Worm (Caenorhabditis elegans) whole organism, young adult: Measurements from ENCODE around the gene ugt-14.

ENCODE experiments used
- B0019.2 ChIP-seq: fragments of 200-800 bp; sonication (Bioruptor generic); conservative IDR thresholded peaks from 2 replicates; pipeline ENCODE4 v1.3.6; 2022; ENCODE audit warnings: missing genetic modification reagents, missing genetic modification characterization, missing compliant biosample characterization
- B0035.1 ChIP-seq: sonication (generic microtip); optimal IDR thresholded peaks from 2 replicates; lab custom pipeline; 2016; ENCODE audit warnings: missing genetic modification characterization, mild to moderate bottlenecking, missing compliant biosample characterization, missing genotype, missing genetic modification reagents
- B0261.1 ChIP-seq: sonication (generic microtip); optimal IDR thresholded peaks from 2 replicates; lab custom pipeline; 2016; ENCODE audit warnings: mild to moderate bottlenecking, missing genetic modification characterization, moderate library complexity, missing compliant biosample characterization
- C17E4.6 ChIP-seq: fragments of 200-800 bp; sonication (Bioruptor generic); IDR thresholded peaks from 2 replicates; pipeline ENCODE4 v1.3.6; 2022; ENCODE audit warnings: missing genetic modification reagents, missing genetic modification characterization, missing compliant biosample characterization
- D2030.7 ChIP-seq: fragments of 200-800 bp; sonication (Bioruptor generic); IDR thresholded peaks from 2 replicates; pipeline ENCODE4 v1.3.6; 2022; ENCODE audit warnings: missing genetic modification reagents, missing genetic modification characterization, missing compliant biosample characterization
- F23B12.7 ChIP-seq: sonication (generic microtip); optimal IDR thresholded peaks from 2 replicates; lab custom pipeline; 2017; ENCODE audit warnings: missing genetic modification characterization, mild to moderate bottlenecking, missing compliant biosample characterization, antibody characterized with exemption, moderate library complexity; ENCODE audit not compliant: insufficient read depth
- F33H1.4 ChIP-seq: fragments of 200-800 bp; sonication (Bioruptor generic); IDR thresholded peaks from 2 replicates; pipeline ENCODE4 v1.3.6; 2022; ENCODE audit warnings: missing genetic modification reagents, missing genetic modification characterization, missing compliant biosample characterization
- F37B4.10 ChIP-seq: fragments of 200-800 bp; sonication (Bioruptor generic); IDR thresholded peaks from 2 replicates; pipeline ENCODE4 v1.3.6; 2022; ENCODE audit warnings: missing genetic modification characterization, missing compliant biosample characterization
- F49E8.2 ChIP-seq: sonication (generic microtip); optimal IDR thresholded peaks from 3 replicates; lab custom pipeline; 2017; ENCODE audit warnings: missing genetic modification characterization, mild to moderate bottlenecking, missing compliant biosample characterization, antibody characterized with exemption, moderate library complexity; ENCODE audit not compliant: insufficient read depth
- F52B5.7 ChIP-seq: sonication (generic microtip); optimal IDR thresholded peaks from 2 replicates; lab custom pipeline; 2016; ENCODE audit warnings: mild to moderate bottlenecking, missing genetic modification characterization, missing compliant biosample characterization
- F55B11.4 ChIP-seq: sonication (generic microtip); optimal IDR thresholded peaks from 2 replicates; lab custom pipeline; 2016; ENCODE audit warnings: missing compliant biosample characterization, missing genetic modification characterization, borderline replicate concordance; ENCODE audit not compliant: insufficient read depth
- F57A8.1 ChIP-seq: fragments of 200-800 bp; sonication (Bioruptor generic); optimal IDR thresholded peaks from 2 replicates; lab custom pipeline; 2018; ENCODE audit warnings: mild to moderate bottlenecking, missing genetic modification characterization, moderate library complexity, missing compliant biosample characterization
- K12H6.12 ChIP-seq: fragments of 200-800 bp; sonication (Bioruptor generic); optimal IDR thresholded peaks from 2 replicates; lab custom pipeline; 2018; ENCODE audit warnings: mild to moderate bottlenecking, missing genetic modification characterization, missing compliant biosample characterization
- Y53F4B.3 ChIP-seq: fragments of 200-800 bp; sonication (Bioruptor generic); IDR thresholded peaks from 2 replicates; pipeline ENCODE4 v1.3.6; 2022; ENCODE audit warnings: missing genetic modification reagents, missing genetic modification characterization, missing compliant biosample characterization
- ama-1 ChIP-seq, 3 experiments: fragments of 150-350 bp in 1 of 3; sonication (generic microtip) in 2 of 3; optimal IDR thresholded peaks; 2 replicates each; lab custom pipeline; 2014 to 2018; ENCODE audit warnings: missing biosample characterization in 2 of 3, missing genetic modification characterization in 2 of 3, missing genetic modification reagents in 2 of 3
- aptf-3 ChIP-seq: fragments of 200-800 bp; sonication (Bioruptor generic); IDR thresholded peaks from 2 replicates; pipeline ENCODE4 v1.3.6; 2022; ENCODE audit warnings: missing genetic modification characterization, missing compliant biosample characterization
- atf-7 ChIP-seq: sonication (generic microtip); optimal IDR thresholded peaks from 2 replicates; lab custom pipeline; 2017; ENCODE audit warnings: mild to moderate bottlenecking, missing genetic modification characterization, missing compliant biosample characterization
- attf-5 ChIP-seq: fragments of 200-800 bp; sonication (Bioruptor generic); optimal IDR thresholded peaks from 2 replicates; lab custom pipeline; 2018; ENCODE audit warnings: mild to moderate bottlenecking, missing genetic modification characterization, missing compliant biosample characterization
- bed-1 ChIP-seq: fragments of 200-800 bp; sonication (Bioruptor generic); IDR thresholded peaks from 2 replicates; pipeline ENCODE4 v1.3.6; 2022; ENCODE audit warnings: missing genetic modification reagents, missing genetic modification characterization, missing compliant biosample characterization
- ceh-40 ChIP-seq: fragments of 200-800 bp; sonication (Bioruptor generic); IDR thresholded peaks from 2 replicates; pipeline ENCODE4 v1.3.6; 2022; ENCODE audit warnings: missing genetic modification characterization, missing compliant biosample characterization
- ceh-79 ChIP-seq: sonication (generic microtip); optimal IDR thresholded peaks from 2 replicates; lab custom pipeline; 2017; ENCODE audit warnings: mild to moderate bottlenecking, missing genetic modification characterization, missing compliant biosample characterization
- dpl-1 ChIP-seq: fragments of 150-350 bp; optimal IDR thresholded peaks from 2 replicates; lab custom pipeline; 2014; ENCODE audit warnings: missing biosample characterization, missing genetic modification reagents, missing genetic modification characterization
- efl-1 ChIP-seq: fragments of 150-350 bp; optimal IDR thresholded peaks from 2 replicates; lab custom pipeline; 2014; ENCODE audit warnings: missing biosample characterization, missing genetic modification reagents, missing genetic modification characterization
- egl-44 ChIP-seq: fragments of 200-800 bp; sonication (Bioruptor generic); IDR thresholded peaks from 2 replicates; pipeline ENCODE4 v1.3.6; 2022; ENCODE audit warnings: missing genetic modification reagents, missing genetic modification characterization, missing compliant biosample characterization
- gei-17 ChIP-seq: fragments of 200-800 bp; sonication (Bioruptor generic); optimal IDR thresholded peaks from 2 replicates; lab custom pipeline; 2018; ENCODE audit warnings: mild to moderate bottlenecking, missing genetic modification characterization, missing compliant biosample characterization
- hlh-12 ChIP-seq: sonication (generic microtip); optimal IDR thresholded peaks from 2 replicates; lab custom pipeline; 2016; ENCODE audit warnings: missing genetic modification characterization, missing compliant biosample characterization
- hmg-1.2 ChIP-seq: fragments of 200-800 bp; sonication (Bioruptor generic); IDR thresholded peaks from 2 replicates; pipeline ENCODE4 v1.3.6; 2022; ENCODE audit warnings: missing genetic modification reagents, missing genetic modification characterization, missing compliant biosample characterization
- let-526 ChIP-seq: fragments of 200-800 bp; sonication (Bioruptor generic); IDR thresholded peaks from 2 replicates; pipeline ENCODE4 v1.3.6; 2022; ENCODE audit warnings: missing genetic modification reagents, missing genetic modification characterization, missing compliant biosample characterization
- lin-26 ChIP-seq: fragments of 200-800 bp; sonication (Bioruptor generic); IDR thresholded peaks from 2 replicates; pipeline ENCODE4 v1.3.6; 2022; ENCODE audit warnings: missing genetic modification reagents, missing genetic modification characterization, missing compliant biosample characterization
- lin-35 ChIP-seq, 3 experiments: fragments of 150-350 bp in 2 of 3; sonication (generic microtip) in 1 of 3; optimal IDR thresholded peaks; 2 replicates each; lab custom pipeline; 2014 to 2018; ENCODE audit warnings: missing biosample characterization in 3 of 3, missing genetic modification characterization in 3 of 3, missing genetic modification reagents in 3 of 3
- lsy-27 ChIP-seq: sonication (generic microtip); optimal IDR thresholded peaks from 2 replicates; lab custom pipeline; 2017; ENCODE audit warnings: missing genetic modification characterization, mild to moderate bottlenecking, missing compliant biosample characterization, antibody characterized with exemption, missing genotype, borderline replicate concordance; ENCODE audit not compliant: insufficient read depth
- madf-10 ChIP-seq: sonication (generic microtip); optimal IDR thresholded peaks from 2 replicates; lab custom pipeline; 2016; ENCODE audit warnings: mild to moderate bottlenecking, missing genetic modification characterization, missing compliant biosample characterization
- madf-6 ChIP-seq: fragments of 200-800 bp; sonication (Bioruptor generic); IDR thresholded peaks from 2 replicates; pipeline ENCODE4 v1.3.6; 2022; ENCODE audit warnings: missing genetic modification reagents, missing genetic modification characterization, missing compliant biosample characterization
- madf-8 ChIP-seq: fragments of 200-800 bp; sonication (Bioruptor generic); conservative IDR thresholded peaks from 2 replicates; pipeline ENCODE4 v1.3.6; 2022; ENCODE audit warnings: missing genetic modification reagents, missing genetic modification characterization, missing compliant biosample characterization
- mes-4 ChIP-seq: sonication (generic microtip); optimal IDR thresholded peaks from 2 replicates; lab custom pipeline; 2016; ENCODE audit warnings: missing genotype, missing genetic modification characterization, missing compliant biosample characterization
- nfya-2 ChIP-seq: fragments of 200-800 bp; sonication (Bioruptor generic); IDR thresholded peaks from 2 replicates; pipeline ENCODE4 v1.3.6; 2022; ENCODE audit warnings: missing genetic modification reagents, missing genetic modification characterization, missing compliant biosample characterization
- nfyb-1 ChIP-seq: fragments of 200-800 bp; sonication (Bioruptor generic); IDR thresholded peaks from 2 replicates; pipeline ENCODE4 v1.3.6; 2022; ENCODE audit warnings: missing genetic modification reagents, missing genetic modification characterization, missing compliant biosample characterization
- nhr-80 ChIP-seq: sonication (generic microtip); optimal IDR thresholded peaks from 2 replicates; lab custom pipeline; 2016; ENCODE audit warnings: missing genetic modification characterization, missing compliant biosample characterization
- rec-8 ChIP-seq, 2 experiments: sonication (generic microtip); optimal IDR thresholded peaks; 2 replicates each; lab custom pipeline; 2016; ENCODE audit warnings: mild to moderate bottlenecking in 2 of 2, missing genetic modification characterization in 2 of 2, missing genetic modification reagents in 2 of 2, missing genotype in 2 of 2, missing biosample characterization in 1 of 2, missing compliant biosample characterization in 1 of 2, moderate library complexity in 1 of 2
- repo-1 ChIP-seq: sonication (generic microtip); optimal IDR thresholded peaks from 2 replicates; lab custom pipeline; 2017; ENCODE audit warnings: mild to moderate bottlenecking, missing genetic modification characterization, missing compliant biosample characterization
- snpc-3.4 ChIP-seq: sonication (generic microtip); optimal IDR thresholded peaks from 2 replicates; lab custom pipeline; 2017; ENCODE audit warnings: missing genetic modification characterization, mild to moderate bottlenecking, missing compliant biosample characterization, antibody characterized with exemption, moderate library complexity, missing genotype, missing genetic modification reagents
- snpc-4 ChIP-seq, 5 experiments: fragments of 150-350 bp in 1 of 5; sonication (generic microtip) in 4 of 5; optimal IDR thresholded peaks; 2 replicates each; lab custom pipeline; 2014 to 2018; ENCODE audit warnings: missing genetic modification characterization in 5 of 5, missing biosample characterization in 3 of 5, antibody characterized with exemption in 2 of 5, mild to moderate bottlenecking in 2 of 5, missing compliant biosample characterization in 2 of 5, missing genotype in 2 of 5, moderate library complexity in 2 of 5, missing genetic modification reagents in 1 of 5
- somi-1 ChIP-seq: fragments of 200-800 bp; sonication (Bioruptor generic); optimal IDR thresholded peaks from 2 replicates; lab custom pipeline; 2018; ENCODE audit warnings: mild to moderate bottlenecking, missing genetic modification characterization, missing compliant biosample characterization
- sptf-2 ChIP-seq: fragments of 200-800 bp; sonication (Bioruptor generic); optimal IDR thresholded peaks from 2 replicates; lab custom pipeline; 2018; ENCODE audit warnings: mild to moderate bottlenecking, missing genetic modification characterization, missing compliant biosample characterization
- tbp1 ChIP-seq: fragments of 200-800 bp; sonication (Bioruptor generic); optimal IDR thresholded peaks from 2 replicates; lab custom pipeline; 2018; ENCODE audit warnings: mild to moderate bottlenecking, missing genetic modification characterization, missing compliant biosample characterization
- tbx-9 ChIP-seq: sonication (generic microtip); optimal IDR thresholded peaks from 2 replicates; lab custom pipeline; 2016; ENCODE audit warnings: borderline replicate concordance, missing genetic modification characterization, inconsistent platforms, missing compliant biosample characterization
- ztf-22 ChIP-seq: fragments of 200-800 bp; sonication (Bioruptor generic); optimal IDR thresholded peaks from 2 replicates; lab custom pipeline; 2018; ENCODE audit warnings: mild to moderate bottlenecking, missing genetic modification characterization, moderate library complexity, missing compliant biosample characterization

The ugt-14 gene

DNA sequence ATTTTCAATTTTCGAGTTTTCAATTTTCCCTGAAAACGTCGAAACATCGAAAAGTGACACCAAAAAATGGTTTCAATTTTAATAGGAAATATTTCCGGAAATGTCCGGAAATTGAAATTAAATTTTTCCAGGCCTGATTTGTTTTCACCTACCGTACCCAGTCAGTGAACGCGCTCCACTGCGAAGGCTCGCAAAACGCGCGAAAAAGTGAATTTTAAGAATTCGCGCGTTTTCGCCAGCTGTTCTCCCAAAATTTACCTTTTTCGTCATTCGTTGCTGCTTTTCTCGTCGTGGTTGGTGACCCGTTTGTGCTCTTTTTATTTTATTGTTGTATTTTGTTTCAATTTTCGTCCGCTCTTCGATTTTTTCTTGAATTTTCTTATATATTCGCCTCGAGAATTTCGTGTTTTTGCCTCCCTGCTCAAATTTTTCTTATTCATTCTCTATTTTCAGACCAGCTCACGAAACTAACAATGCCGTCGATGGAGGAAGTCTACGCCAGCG lies 16.0 kb upstream of the ugt-14 start, which contains the start of gene T19H12.2 (continued):
- no peak for TF ChIP-seq lsy-27 (tag; lab: Kevin White, UChicago)
- TF ChIP-seq tbx-9 (tag; lab: Kevin White, UChicago), result no peak
- no peak for TF ChIP-seq nhr-80
- TF ChIP-seq attf-5 (GFP tag; lab: Kevin White, UChicago), result no peak
- no peak for TF ChIP-seq B0035.1 (tag; lab: Kevin White, UChicago)
- no peak for TF ChIP-seq rec-8 (tag; optimal IDR thresholded peaks at IDR 0.05; lab: Kevin White, UChicago)
- TF ChIP-seq F55B11.4 (tag; lab: Kevin White, UChicago), result no peak
- TF ChIP-seq repo-1 (tag; lab: Kevin White, UChicago), result no peak
- TF ChIP-seq B0019.2 (GFP tag; lab: Robert Waterston, UW), result peak; percentile 93
- TF ChIP-seq F23B12.7 (tag; lab: Kevin White, UChicago), result no peak
- peak; percentile 21; the same call in 1 of the 2 replicates for TF ChIP-seq lin-26 (GFP tag; lab: Robert Waterston, UW)
- TF ChIP-seq F33H1.4 (GFP tag; lab: Robert Waterston, UW), result peak; percentile 92
- TF ChIP-seq ztf-22 (GFP tag; lab: Kevin White, UChicago), result no peak
- TF ChIP-seq dpl-1 (GFP tag; lab: Kevin White, UChicago), result peak; percentile 94
- no peak for TF ChIP-seq egl-44 (GFP tag; lab: Robert Waterston, UW)
- no peak for TF ChIP-seq Y53F4B.3
- TF ChIP-seq atf-7 (tag; lab: Kevin White, UChicago), result no peak
- TF ChIP-seq ceh-40 (GFP tag; lab: Robert Waterston, UW), result no peak
- no peak for TF ChIP-seq nfya-2 (GFP tag; lab: Robert Waterston, UW)
- no peak for TF ChIP-seq hlh-12
- no peak for TF ChIP-seq ceh-79 (tag; lab: Kevin White, UChicago)
- TF ChIP-seq nfyb-1 (GFP tag; lab: Robert Waterston, UW), result peak; percentile 59; the same call in 1 of the 2 replicates
- TF ChIP-seq F49E8.2 (tag; lab: Kevin White, UChicago), result peak; percentile 91
- no peak for TF ChIP-seq B0261.1
- no peak for TF ChIP-seq sptf-2
- no peak for TF ChIP-seq F52B5.7
- peak; percentile 100 for TF ChIP-seq madf-8 (GFP tag; lab: Robert Waterston, UW)
- TF ChIP-seq mes-4 (tag; lab: Kevin White, UChicago), result no peak
- TF ChIP-seq K12H6.12 (tag; lab: Kevin White, UChicago), result no peak
- no peak for TF ChIP-seq let-526 (GFP tag; lab: Robert Waterston, UW)
- TF ChIP-seq efl-1, result peak; percentile 99
- TF ChIP-seq ama-1 (optimal IDR thresholded peaks at IDR 0.05; lab: Kevin White, UChicago), result no peak
- TF ChIP-seq ama-1 (GFP tag; optimal IDR thresholded peaks at IDR 0.05; lab: Kevin White, UChicago), result no peak
- peak; percentile 98 for TF ChIP-seq D2030.7 (GFP tag; lab: Robert Waterston, UW)
- no peak for TF ChIP-seq gei-17 (GFP tag; lab: Kevin White, UChicago)
- no peak for TF ChIP-seq F57A8.1 (GFP tag; lab: Kevin White, UChicago)
- no peak for TF ChIP-seq somi-1 (GFP tag; lab: Kevin White, UChicago)
- TF ChIP-seq bed-1 (GFP tag; lab: Robert Waterston, UW), result no peak
- peak in 2 of 3 experiments; percentile 58 to 93 for TF ChIP-seq lin-35 (GFP tag; optimal IDR thresholded peaks at IDR 0.05; lab: Kevin White, UChicago)
- TF ChIP-seq aptf-3 (GFP tag; lab: Robert Waterston, UW), result no peak
- peak; percentile 93 for TF ChIP-seq snpc-3.4 (tag; lab: Kevin White, UChicago)
- TF ChIP-seq madf-6, result peak; percentile 100
- peak; percentile 91 for TF ChIP-seq C17E4.6 (GFP tag; lab: Robert Waterston, UW)
- peak; percentile 58 for TF ChIP-seq snpc-4 (GFP tag; optimal IDR thresholded peaks at IDR 0.05; lab: Kevin White, UChicago)
- TF ChIP-seq snpc-4 (tag; optimal IDR thresholded peaks at IDR 0.05; lab: Kevin White, UChicago), result peak in 3 of 4 experiments; percentile 32 to 70 (median 62)
- peak; percentile 66 for TF ChIP-seq tbp1 (GFP tag; lab: Kevin White, UChicago)
- no peak for TF ChIP-seq madf-10 (tag; lab: Kevin White, UChicago)
- TF ChIP-seq hmg-1.2 (GFP tag; lab: Robert Waterston, UW), result peak; percentile 74
- no peak for TF ChIP-seq F37B4.10 (GFP tag; lab: Robert Waterston, UW)
